Worm (Caenorhabditis elegans) whole organism, late embryonic: ENCODE measurements around the gene mlp-1.

Experiments used
- T23F11.4 ChIP-seq: fragments of 200-800 bp; sonication (Bioruptor generic); optimal IDR thresholded peaks from 2 replicates; lab custom pipeline; 2018; ENCODE audit warnings: mild to moderate bottlenecking, missing genetic modification characterization, missing compliant biosample characterization
- ahr-1 ChIP-seq: sonication (generic microtip); optimal IDR thresholded peaks from 2 replicates; lab custom pipeline; 2016; ENCODE audit warnings: missing genetic modification characterization, missing compliant biosample characterization
- ama-1 ChIP-seq: fragments of 150-350 bp; optimal IDR thresholded peaks from 2 replicates; lab custom pipeline; 2014
- ceh-22 ChIP-seq: sonication (generic microtip); optimal IDR thresholded peaks from 2 replicates; lab custom pipeline; 2017; ENCODE audit warnings: missing biosample characterization, missing genetic modification characterization
- ets-4 ChIP-seq: sonication (generic microtip); optimal IDR thresholded peaks from 2 replicates; lab custom pipeline; 2016; ENCODE audit warnings: missing genetic modification characterization, missing compliant biosample characterization
- gmeb-2 ChIP-seq: sonication (generic microtip); optimal IDR thresholded peaks from 2 replicates; lab custom pipeline; 2016; ENCODE audit warnings: missing genetic modification characterization, inconsistent platforms, missing compliant biosample characterization
- hlh-13 ChIP-seq: fragments of 200-800 bp; sonication (Bioruptor generic); optimal IDR thresholded peaks from 2 replicates; lab custom pipeline; 2018; ENCODE audit warnings: mild to moderate bottlenecking, missing genetic modification characterization, missing compliant biosample characterization
- hlh-30 ChIP-seq: sonication (generic microtip); optimal IDR thresholded peaks from 2 replicates; lab custom pipeline; 2017; ENCODE audit warnings: antibody characterized with exemption, missing genetic modification characterization, missing compliant biosample characterization; ENCODE audit not compliant: insufficient read depth
- mec-3 ChIP-seq: sonication (generic microtip); optimal IDR thresholded peaks from 2 replicates; lab custom pipeline; 2016; ENCODE audit warnings: borderline replicate concordance, missing genetic modification characterization, missing compliant biosample characterization
- npax-4 ChIP-seq: sonication (generic microtip); optimal IDR thresholded peaks from 2 replicates; lab custom pipeline; 2016; ENCODE audit warnings: missing genetic modification characterization, missing compliant biosample characterization
- pha-2 ChIP-seq: sonication (generic microtip); optimal IDR thresholded peaks from 2 replicates; lab custom pipeline; 2017; ENCODE audit warnings: mild to moderate bottlenecking, missing genetic modification characterization, missing compliant biosample characterization
- pha-4 ChIP-seq: fragments of 150-350 bp; optimal IDR thresholded peaks from 2 replicates; lab custom pipeline; 2018; ENCODE audit warnings: missing biosample characterization, missing genetic modification reagents, missing genetic modification characterization
- pqm-1 ChIP-seq: sonication (generic microtip); optimal IDR thresholded peaks from 2 replicates; lab custom pipeline; 2016; ENCODE audit warnings: missing genetic modification characterization, missing compliant biosample characterization
- sox-2 ChIP-seq: fragments of 200-800 bp; sonication (Bioruptor generic); IDR thresholded peaks from 2 replicates; pipeline ENCODE4 v1.3.6; 2022; ENCODE audit warnings: missing genetic modification reagents, missing genetic modification characterization, missing compliant biosample characterization

DNA sequence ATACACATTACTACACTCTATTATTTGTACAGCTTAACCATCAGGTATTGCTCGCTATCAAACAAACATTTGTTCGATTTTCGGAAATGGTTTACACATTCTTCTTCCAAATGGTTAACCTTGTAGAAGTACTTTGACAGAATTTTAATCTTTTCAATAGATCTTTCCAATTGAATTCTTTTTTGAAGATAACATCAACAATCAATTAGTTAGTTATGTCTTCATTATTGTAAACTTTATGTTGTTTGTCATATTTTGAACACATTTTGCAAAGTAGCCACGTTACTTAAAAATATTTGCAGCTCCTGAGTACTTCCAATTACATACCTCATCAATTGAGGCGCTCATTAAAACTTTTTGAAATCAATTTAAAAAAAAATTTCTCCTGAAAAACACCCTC, 9.5 kb downstream of the mlp-1 start:
- no peak for TF ChIP-seq sox-2 (GFP tag; lab: Robert Waterston, UW)
- no peak for TF ChIP-seq pha-2 (tag; lab: Kevin White, UChicago)
- TF ChIP-seq gmeb-2 (tag; lab: Kevin White, UChicago) = no peak
- TF ChIP-seq ahr-1 (tag; lab: Kevin White, UChicago) = no peak
- TF ChIP-seq ets-4 (tag; lab: Kevin White, UChicago) = no peak
- no peak for TF ChIP-seq ceh-22 (tag; lab: Kevin White, UChicago)
- no peak for TF ChIP-seq mec-3 (tag; lab: Kevin White, UChicago)
- TF ChIP-seq hlh-13 = no peak
- no peak for TF ChIP-seq pqm-1
- no peak for TF ChIP-seq npax-4 (tag; lab: Kevin White, UChicago)
- no peak for TF ChIP-seq pha-4 (tag; lab: Kevin White, UChicago)
- TF ChIP-seq T23F11.4 = no peak
- no peak for TF ChIP-seq hlh-30 (tag; lab: Kevin White, UChicago)
- no peak for TF ChIP-seq ama-1
